Fruit fly (Drosophila melanogaster): ENCODE measurements around the gene CG17258.

Gene CG17258

DNA sequence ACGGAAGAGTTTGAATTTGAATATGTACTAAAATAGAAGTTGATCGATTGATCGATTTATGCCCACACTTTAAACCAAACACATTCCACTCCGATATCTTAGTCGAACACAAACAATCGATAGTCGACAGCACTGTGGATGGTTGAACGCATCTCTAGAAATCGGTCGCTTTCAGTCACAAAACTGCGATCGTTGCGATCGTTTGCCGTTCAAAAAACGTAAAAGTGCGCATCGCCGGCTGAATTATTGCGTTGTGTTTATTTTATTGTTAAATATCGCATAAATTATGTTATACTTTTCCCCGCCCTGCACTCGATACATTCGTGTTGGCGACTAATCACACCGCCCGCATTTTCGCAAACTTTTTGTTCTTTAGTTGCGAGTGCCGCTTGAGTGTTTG is 36.0 kb downstream of the CG17258 start, which contains the start of gene Ccdc85 (continued):
- TF ChIP-seq ftz-f1 (GFP tag; optimal IDR thresholded peaks at IDR 0.05) (no peak), scrt (GFP tag; optimal IDR thresholded peaks at IDR 0.05) (no peak), zen2 (GFP tag; IDR thresholded peaks at IDR 0.05; ENCODE audit: partially characterized antibody) (peak; percentile 98), CG7556 (GFP tag; optimal IDR thresholded peaks at IDR 0.05) (no peak), Myb (GFP tag; optimal IDR thresholded peaks at IDR 0.05) (peak; percentile 97), CG11398 (GFP tag; optimal IDR thresholded peaks at IDR 0.05) (no peak), CG4424 (GFP tag; optimal IDR thresholded peaks at IDR 0.05) (no peak), CG15601 (tag; optimal IDR thresholded peaks at IDR 0.05) (peak; percentile 84), esg (GFP tag; conservative IDR thresholded peaks at IDR 0.05) (no peak), knrl (GFP tag; IDR thresholded peaks at IDR 0.05; ENCODE audit: partially characterized antibody) (peak; percentile 89), Mes4 (GFP tag; optimal IDR thresholded peaks at IDR 0.05) (peak; percentile 4), CG4617 (GFP tag; optimal IDR thresholded peaks at IDR 0.05; ENCODE audit: borderline replicate concordance) (no peak), Hand (GFP tag; optimal IDR thresholded peaks at IDR 0.05) (no peak), CG12104 (GFP tag; optimal IDR thresholded peaks at IDR 0.05) (no peak), Oli (tag; optimal IDR thresholded peaks at IDR 0.05) (no peak), CG3163 (GFP tag; optimal IDR thresholded peaks at IDR 0.05) (no peak), Scr (GFP tag; IDR thresholded peaks at IDR 0.05; ENCODE audit: partially characterized antibody) (peak; percentile 92), Sry-δ (GFP tag; optimal IDR thresholded peaks at IDR 0.05) (peak; percentile 95), salm (tag; optimal IDR thresholded peaks at IDR 0.05) (no peak), az2 (GFP tag; optimal IDR thresholded peaks at IDR 0.05) (no peak), ham (GFP tag; IDR thresholded peaks at IDR 0.05) (no peak), Deaf1 (tag; optimal IDR thresholded peaks at IDR 0.05) (no peak), CG15269 (tag; optimal IDR thresholded peaks at IDR 0.05) (no peak), trem (tag; optimal IDR thresholded peaks at IDR 0.05) (peak; percentile 83), CG34376 (GFP tag; optimal IDR thresholded peaks at IDR 0.05) (peak; percentile 5), CG12236 (GFP tag; optimal IDR thresholded peaks at IDR 0.05) (no peak), Med (GFP tag) (peak; percentile 93), CG18619 (GFP tag; optimal IDR thresholded peaks at IDR 0.05) (no peak), CG15011 (GFP tag; optimal IDR thresholded peaks at IDR 0.05) (no peak), CG13296 (GFP tag; optimal IDR thresholded peaks at IDR 0.05) (peak; percentile 2), HLHmδ (GFP tag; optimal IDR thresholded peaks at IDR 0.05) (peak; percentile 44), Jarid2 (GFP tag; optimal IDR thresholded peaks at IDR 0.05) (peak; percentile 94), HLH54F (GFP tag; optimal IDR thresholded peaks at IDR 0.05) (no peak), Pdp1 (GFP tag; optimal IDR thresholded peaks at IDR 0.05) (no peak), phol (tag; optimal IDR thresholded peaks at IDR 0.05) (peak; percentile 33), croc (GFP tag; conservative IDR thresholded peaks at IDR 0.05) (no peak), br (optimal IDR thresholded peaks at IDR 0.05) (no peak), da (GFP tag; optimal IDR thresholded peaks at IDR 0.05) (no peak), CG5953 (GFP tag; IDR thresholded peaks at IDR 0.05) (no peak), CG2116 (GFP tag; optimal IDR thresholded peaks at IDR 0.05) (peak; percentile 88), Trl (optimal IDR thresholded peaks at IDR 0.05) (no peak), Trl (GFP tag; optimal IDR thresholded peaks at IDR 0.05) (no peak), CG17385 (GFP tag; optimal IDR thresholded peaks at IDR 0.05) (peak; percentile 43), amos (GFP tag; IDR thresholded peaks at IDR 0.05; ENCODE audit: partially characterized antibody) (peak; percentile 96), CG4820 (GFP tag; optimal IDR thresholded peaks at IDR 0.05) (no peak), oc (tag; optimal IDR thresholded peaks at IDR 0.05) (no peak), CG2120 (GFP tag; optimal IDR thresholded peaks at IDR 0.05) (no peak), lmd (GFP tag; IDR thresholded peaks at IDR 0.05) (no peak), Dip2 (GFP tag; IDR thresholded peaks at IDR 0.05) (no peak), CG10543 (GFP tag; optimal IDR thresholded peaks at IDR 0.05) (no peak), h (optimal IDR thresholded peaks at IDR 0.05) (no peak), CG16813 (GFP tag; IDR thresholded peaks at IDR 0.05; ENCODE audit: partially characterized antibody) (peak; percentile 94)
